Worm (Caenorhabditis elegans) whole organism, mixed stage, embryonic: ENCODE measurements around the gene srz-75.

Source experiments
- bed-3 ChIP-seq: fragments of 200-800 bp; sonication (Bioruptor generic); optimal IDR thresholded peaks from 3 replicates; lab custom pipeline; 2018; ENCODE audit warnings: mild to moderate bottlenecking, missing genetic modification characterization, moderate library complexity, missing compliant biosample characterization
- cnd-1 ChIP-seq: fragments of 200-800 bp; sonication (Bioruptor generic); optimal IDR thresholded peaks from 2 replicates; lab custom pipeline; 2018; ENCODE audit warnings: mild to moderate bottlenecking, missing genetic modification characterization, missing compliant biosample characterization
- elt-3 ChIP-seq: fragments of 150-350 bp; optimal IDR thresholded peaks from 2 replicates; lab custom pipeline; 2014; ENCODE audit warnings: missing biosample characterization, missing genetic modification characterization
- lin-13 ChIP-seq: fragments of 150-350 bp; optimal IDR thresholded peaks from 2 replicates; lab custom pipeline; 2014; ENCODE audit warnings: missing biosample characterization, missing genetic modification characterization
- lin-32 ChIP-seq: fragments of 200-800 bp; sonication (Bioruptor generic); optimal IDR thresholded peaks from 2 replicates; lab custom pipeline; 2018; ENCODE audit warnings: mild to moderate bottlenecking, missing genetic modification characterization, missing compliant biosample characterization
- mab-5 ChIP-seq: fragments of 150-350 bp; optimal IDR thresholded peaks from 2 replicates; lab custom pipeline; 2014; ENCODE audit warnings: missing biosample characterization, missing genetic modification characterization
- nhr-12 ChIP-seq: fragments of 150-350 bp; optimal IDR thresholded peaks from 2 replicates; lab custom pipeline; 2014; ENCODE audit warnings: missing biosample characterization, missing genetic modification characterization
- nhr-2 ChIP-seq: fragments of 150-350 bp; optimal IDR thresholded peaks from 2 replicates; lab custom pipeline; 2014; ENCODE audit warnings: missing biosample characterization, missing genetic modification characterization
- nhr-28 ChIP-seq: fragments of 150-350 bp; optimal IDR thresholded peaks from 2 replicates; lab custom pipeline; 2014; ENCODE audit warnings: missing biosample characterization, missing genetic modification characterization
- nhr-76 ChIP-seq: sonication (generic microtip); optimal IDR thresholded peaks from 2 replicates; lab custom pipeline; 2017; ENCODE audit warnings: missing biosample characterization, missing genetic modification characterization
- pha-4 ChIP-seq: fragments of 150-350 bp; optimal IDR thresholded peaks from 2 replicates; lab custom pipeline; 2018; ENCODE audit warnings: missing biosample characterization, missing genetic modification reagents, missing genetic modification characterization
- sem-2 ChIP-seq: fragments of 200-800 bp; sonication (Bioruptor generic); optimal IDR thresholded peaks from 2 replicates; lab custom pipeline; 2018; ENCODE audit warnings: mild to moderate bottlenecking, missing genetic modification characterization, missing compliant biosample characterization
- sptf-1 ChIP-seq: sonication (generic microtip); optimal IDR thresholded peaks from 2 replicates; lab custom pipeline; 2017; ENCODE audit warnings: mild to moderate bottlenecking, missing genetic modification characterization, moderate library complexity, missing compliant biosample characterization
- unc-120 ChIP-seq: sonication (generic microtip); optimal IDR thresholded peaks from 2 replicates; lab custom pipeline; 2017; ENCODE audit warnings: missing genetic modification characterization, missing compliant biosample characterization; ENCODE audit not compliant: poor library complexity, severe bottlenecking
- unc-62 ChIP-seq: fragments of 150-350 bp; optimal IDR thresholded peaks from 2 replicates; lab custom pipeline; 2014; ENCODE audit warnings: missing biosample characterization, missing genetic modification reagents, missing genetic modification characterization

The srz-75 gene

ce11 chrIV:16236827-16237226 is 53.8 kb downstream of the srz-75 start:
- TF ChIP-seq unc-62 (GFP tag; lab: Kevin White, UChicago): no peak
- TF ChIP-seq sptf-1 (tag; lab: Kevin White, UChicago): no peak
- no peak for TF ChIP-seq elt-3 (tag; lab: Kevin White, UChicago)
- no peak for TF ChIP-seq mab-5 (tag; lab: Kevin White, UChicago)
- no peak for TF ChIP-seq nhr-2 (tag; lab: Kevin White, UChicago)
- no peak for TF ChIP-seq nhr-28
- TF ChIP-seq sem-2: no peak
- TF ChIP-seq nhr-12 (tag; lab: Kevin White, UChicago): no peak
- TF ChIP-seq lin-32 (GFP tag; lab: Kevin White, UChicago): no peak
- TF ChIP-seq nhr-76: no peak
- TF ChIP-seq bed-3 (GFP tag; lab: Kevin White, UChicago): no peak
- TF ChIP-seq unc-120: no peak
- no peak for TF ChIP-seq lin-13 (tag; lab: Kevin White, UChicago)
- TF ChIP-seq pha-4: no peak
- TF ChIP-seq cnd-1 (tag; lab: Kevin White, UChicago): no peak
